Fruit fly (Drosophila melanogaster) whole organism, embryonic: Measurements from ENCODE around the gene Pgant35A.

ENCODE experiments used
- Atf-2 ChIP-seq: fragments of 200-800 bp; sonication (Bioruptor generic); optimal IDR thresholded peaks from 2 replicates; lab custom pipeline; 2016; ENCODE audit warnings: missing biosample characterization, missing genetic modification characterization
- Atf6 ChIP-seq: fragments of 200-800 bp; sonication (Bioruptor generic); IDR thresholded peaks from 2 replicates; pipeline ENCODE4 v1.3.6; 2022; ENCODE audit warnings: missing biosample characterization, missing genetic modification characterization
- Blimp-1 ChIP-seq: fragments of 200-800 bp; sonication (Bioruptor generic); optimal IDR thresholded peaks from 3 replicates; lab custom pipeline; 2018; ENCODE audit warnings: missing biosample characterization, missing genetic modification characterization, mild to moderate bottlenecking, moderate library complexity, missing genetic modification reagents
- CG10321 ChIP-seq: fragments of 200-800 bp; sonication (Bioruptor generic); IDR thresholded peaks from 2 replicates; pipeline ENCODE4 v1.3.6; 2022; ENCODE audit warnings: missing biosample characterization, missing genetic modification characterization
- CG11398 ChIP-seq: fragments of 200-800 bp; sonication (Bioruptor generic); optimal IDR thresholded peaks from 2 replicates; lab custom pipeline; 2016; ENCODE audit warnings: missing biosample characterization, missing genetic modification characterization
- CG11560 ChIP-seq: fragments of 200-800 bp; sonication (Bioruptor generic); IDR thresholded peaks from 3 replicates; pipeline ENCODE4 v1.3.6; 2022; ENCODE audit warnings: missing biosample characterization, missing genetic modification characterization
- CG11696 ChIP-seq: fragments of 200-800 bp; sonication (Bioruptor generic); IDR thresholded peaks from 2 replicates; pipeline ENCODE4 v1.3.6; 2022; ENCODE audit warnings: missing biosample characterization, missing genetic modification characterization
- CG12071 ChIP-seq: fragments of 200-800 bp; sonication (Bioruptor generic); optimal IDR thresholded peaks from 3 replicates; lab custom pipeline; 2018; ENCODE audit warnings: missing biosample characterization, mild to moderate bottlenecking, missing genetic modification characterization
- CG12769 ChIP-seq: fragments of 200-800 bp; sonication (Bioruptor generic); optimal IDR thresholded peaks from 2 replicates; lab custom pipeline; 2019; ENCODE audit warnings: missing biosample characterization, mild to moderate bottlenecking, missing genetic modification characterization, moderate library complexity
- CG1647 ChIP-seq: fragments of 200-800 bp; sonication (Bioruptor generic); optimal IDR thresholded peaks from 3 replicates; lab custom pipeline; 2016; ENCODE audit warnings: missing biosample characterization, missing genetic modification characterization
- CG16815 ChIP-seq: fragments of 200-800 bp; sonication (Bioruptor generic); optimal IDR thresholded peaks from 3 replicates; lab custom pipeline; 2017; ENCODE audit warnings: missing biosample characterization, mild to moderate bottlenecking, missing genetic modification characterization
- CG18262 ChIP-seq: fragments of 200-800 bp; optimal IDR thresholded peaks from 3 replicates; lab custom pipeline; 2019; ENCODE audit warnings: missing biosample characterization, mild to moderate bottlenecking, missing genetic modification characterization, moderate library complexity
- CG2875 ChIP-seq: fragments of 200-800 bp; sonication (Bioruptor generic); optimal IDR thresholded peaks from 2 replicates; lab custom pipeline; 2017; ENCODE audit warnings: missing biosample characterization, mild to moderate bottlenecking, missing genetic modification characterization, missing genetic modification reagents
- CG3163 ChIP-seq: fragments of 200-800 bp; sonication (Bioruptor generic); optimal IDR thresholded peaks from 3 replicates; lab custom pipeline; 2016; ENCODE audit warnings: missing biosample characterization, missing genetic modification characterization
- CG3281 ChIP-seq: fragments of 200-800 bp; sonication (Bioruptor generic); optimal IDR thresholded peaks from 3 replicates; lab custom pipeline; 2017; ENCODE audit warnings: missing biosample characterization, mild to moderate bottlenecking, missing genetic modification characterization
- CG42726 ChIP-seq: fragments of 200-800 bp; sonication (Bioruptor generic); IDR thresholded peaks from 2 replicates; pipeline ENCODE4 v1.3.6; 2022; ENCODE audit warnings: missing biosample characterization, missing genetic modification characterization; ENCODE audit not compliant: partially characterized antibody
- CG6254 ChIP-seq: fragments of 200-800 bp; sonication (Bioruptor generic); optimal IDR thresholded peaks from 3 replicates; lab custom pipeline; 2017; ENCODE audit warnings: mild to moderate bottlenecking, missing biosample characterization, missing genetic modification reagents, missing genetic modification characterization
- CG6272 ChIP-seq: fragments of 200-800 bp; sonication (Bioruptor generic); IDR thresholded peaks from 2 replicates; pipeline ENCODE4 v1.3.6; 2022; ENCODE audit warnings: missing biosample characterization, missing genetic modification characterization
- CG6689 ChIP-seq: fragments of 200-800 bp; sonication (Bioruptor generic); IDR thresholded peaks from 2 replicates; pipeline ENCODE4 v1.3.6; 2022; ENCODE audit warnings: missing biosample characterization, missing genetic modification characterization
- CG7987 ChIP-seq: fragments of 200-800 bp; sonication (Bioruptor generic); optimal IDR thresholded peaks from 2 replicates; lab custom pipeline; 2018; ENCODE audit warnings: missing biosample characterization, mild to moderate bottlenecking, missing genetic modification characterization, moderate library complexity
- CG8944 ChIP-seq: fragments of 200-800 bp; sonication (Bioruptor generic); optimal IDR thresholded peaks from 3 replicates; lab custom pipeline; 2016; ENCODE audit warnings: missing biosample characterization, missing genetic modification characterization
- CG9797 ChIP-seq: fragments of 200-800 bp; sonication (Bioruptor generic); optimal IDR thresholded peaks from 3 replicates; lab custom pipeline; 2018; ENCODE audit warnings: missing biosample characterization, mild to moderate bottlenecking, missing genetic modification characterization
- CG9932 ChIP-seq: fragments of 200-800 bp; sonication (Bioruptor generic); IDR thresholded peaks from 2 replicates; pipeline ENCODE4 v1.3.6; 2022; ENCODE audit warnings: missing biosample characterization, missing genetic modification characterization
- D ChIP-seq, 2 experiments: fragments of 200-800 bp in 1 of 2; fragments of >200 bp in 1 of 2; sonication (Bioruptor generic) in 1 of 2; optimal IDR thresholded peaks; 2 replicates in 1 of 2; 3 replicates in 1 of 2; lab custom pipeline; 2017; ENCODE audit warnings: mild to moderate bottlenecking in 1 of 2, missing biosample characterization in 1 of 2, missing genetic modification characterization in 1 of 2, missing genetic modification reagents in 1 of 2
- Eip74EF ChIP-seq, 2 experiments: fragments of 200-800 bp in 1 of 2; fragments of >200 bp in 1 of 2; sonication (Bioruptor generic) in 1 of 2; optimal IDR thresholded peaks; 2 replicates each; lab custom pipeline; 2017 to 2019; ENCODE audit warnings: missing biosample characterization in 2 of 2, missing genetic modification characterization in 2 of 2, mild to moderate bottlenecking in 1 of 2, moderate library complexity in 1 of 2
- HLH3B ChIP-seq: fragments of 200-800 bp; sonication (Bioruptor generic); IDR thresholded peaks from 2 replicates; pipeline ENCODE4 v1.3.6; 2022; ENCODE audit warnings: missing biosample characterization, missing genetic modification characterization
- HLHmδ ChIP-seq: fragments of 200-800 bp; sonication (Bioruptor generic); optimal IDR thresholded peaks from 2 replicates; lab custom pipeline; 2018; ENCODE audit warnings: missing biosample characterization, mild to moderate bottlenecking, missing genetic modification characterization, moderate library complexity
- Hmr ChIP-seq: fragments of 200-800 bp; sonication (Bioruptor generic); optimal IDR thresholded peaks from 3 replicates; lab custom pipeline; 2017; ENCODE audit warnings: mild to moderate bottlenecking, missing biosample characterization, missing genetic modification reagents, missing genetic modification characterization
- NC2β ChIP-seq: fragments of 200-800 bp; sonication (Bioruptor generic); optimal IDR thresholded peaks from 2 replicates; lab custom pipeline; 2016; ENCODE audit warnings: missing biosample characterization, missing genetic modification characterization
- Ssrp ChIP-seq: fragments of 200-800 bp; sonication (Bioruptor generic); optimal IDR thresholded peaks from 2 replicates; lab custom pipeline; 2018; ENCODE audit warnings: missing biosample characterization, mild to moderate bottlenecking, missing genetic modification characterization, moderate library complexity
- abd-A ChIP-seq: fragments of 200-800 bp; sonication (Bioruptor generic); optimal IDR thresholded peaks from 3 replicates; lab custom pipeline; 2019; ENCODE audit warnings: missing biosample characterization, mild to moderate bottlenecking, missing genetic modification characterization, moderate library complexity
- ash1 ChIP-seq: fragments of 200-800 bp; sonication (Bioruptor generic); optimal IDR thresholded peaks from 2 replicates; lab custom pipeline; 2018; ENCODE audit warnings: missing biosample characterization, mild to moderate bottlenecking, missing genetic modification characterization
- br ChIP-seq: fragments of >200 bp; optimal IDR thresholded peaks from 2 replicates; lab custom pipeline; 2017
- btn ChIP-seq: fragments of 200-800 bp; sonication (Bioruptor generic); optimal IDR thresholded peaks from 2 replicates; lab custom pipeline; 2016; ENCODE audit warnings: missing biosample characterization, missing genetic modification characterization
- cad ChIP-seq: fragments of >200 bp; optimal IDR thresholded peaks from 2 replicates; lab custom pipeline; 2017; ENCODE audit warnings: missing biosample characterization, missing genetic modification characterization
- crp ChIP-seq, 2 experiments: fragments of 200-800 bp; sonication (Bioruptor generic); optimal IDR thresholded peaks; 2 replicates in 1 of 2; 3 replicates in 1 of 2; lab custom pipeline; 2017; ENCODE audit warnings: missing biosample characterization in 2 of 2, missing genetic modification characterization in 2 of 2, mild to moderate bottlenecking in 1 of 2, moderate library complexity in 1 of 2
- ftz-f1 ChIP-seq: fragments of 200-800 bp; sonication (Bioruptor generic); optimal IDR thresholded peaks from 2 replicates; lab custom pipeline; 2016; ENCODE audit warnings: missing biosample characterization, missing genetic modification characterization
- gsb ChIP-seq: fragments of 200-800 bp; sonication (Bioruptor generic); IDR thresholded peaks from 2 replicates; pipeline ENCODE4 v1.3.6; 2022; ENCODE audit warnings: missing biosample characterization, missing genetic modification characterization
- ham ChIP-seq: fragments of 200-800 bp; sonication (Bioruptor generic); IDR thresholded peaks from 2 replicates; pipeline ENCODE4 v1.3.6; 2022; ENCODE audit warnings: missing biosample characterization, missing genetic modification characterization
- kni ChIP-seq: fragments of 200-800 bp; sonication (Bioruptor generic); optimal IDR thresholded peaks from 3 replicates; lab custom pipeline; 2017; ENCODE audit warnings: mild to moderate bottlenecking, missing biosample characterization, missing genetic modification reagents, missing genetic modification characterization
- lab ChIP-seq: fragments of 200-800 bp; sonication (Bioruptor generic); optimal IDR thresholded peaks from 3 replicates; lab custom pipeline; 2017; ENCODE audit warnings: missing biosample characterization, missing genetic modification characterization, mild to moderate bottlenecking, moderate library complexity, missing genetic modification reagents
- lmd ChIP-seq: fragments of 200-800 bp; sonication (Bioruptor generic); IDR thresholded peaks from 2 replicates; pipeline ENCODE4 v1.3.6; 2022; ENCODE audit warnings: missing biosample characterization, missing genetic modification characterization
- nerfin-1 ChIP-seq: fragments of 200-800 bp; sonication (Bioruptor generic); optimal IDR thresholded peaks from 3 replicates; lab custom pipeline; 2019; ENCODE audit warnings: missing biosample characterization, mild to moderate bottlenecking, missing genetic modification characterization, moderate library complexity
- odd ChIP-seq: fragments of 200-800 bp; sonication (Bioruptor generic); optimal IDR thresholded peaks from 2 replicates; lab custom pipeline; 2017; ENCODE audit warnings: missing biosample characterization, mild to moderate bottlenecking, missing genetic modification characterization
- peb ChIP-seq: fragments of 200-800 bp; sonication (Bioruptor generic); IDR thresholded peaks from 2 replicates; pipeline ENCODE4 v1.3.6; 2022; ENCODE audit warnings: missing biosample characterization, missing genetic modification characterization
- phol ChIP-seq: fragments of 200-800 bp; sonication (Bioruptor generic); optimal IDR thresholded peaks from 3 replicates; lab custom pipeline; 2018; ENCODE audit warnings: missing biosample characterization, mild to moderate bottlenecking, missing genetic modification characterization, moderate library complexity
- psq ChIP-seq: fragments of 200-800 bp; sonication (Bioruptor generic); optimal IDR thresholded peaks from 2 replicates; lab custom pipeline; 2017; ENCODE audit warnings: missing biosample characterization, missing genetic modification characterization
- slou ChIP-seq: fragments of 200-800 bp; sonication (Bioruptor generic); optimal IDR thresholded peaks from 3 replicates; lab custom pipeline; 2016; ENCODE audit warnings: missing biosample characterization, missing genetic modification characterization
- ssp ChIP-seq: fragments of 200-800 bp; sonication (Bioruptor generic); IDR thresholded peaks from 2 replicates; pipeline ENCODE4 v1.3.6; 2022; ENCODE audit warnings: missing biosample characterization, missing genetic modification characterization
- tin ChIP-seq: fragments of 200-800 bp; sonication (Bioruptor generic); optimal IDR thresholded peaks from 3 replicates; lab custom pipeline; 2016; ENCODE audit warnings: missing biosample characterization, missing genetic modification characterization
- tx ChIP-seq: fragments of 200-800 bp; sonication (Bioruptor generic); optimal IDR thresholded peaks from 2 replicates; lab custom pipeline; 2016; ENCODE audit warnings: missing biosample characterization, missing genetic modification characterization

Pgant35A gene

DNA sequence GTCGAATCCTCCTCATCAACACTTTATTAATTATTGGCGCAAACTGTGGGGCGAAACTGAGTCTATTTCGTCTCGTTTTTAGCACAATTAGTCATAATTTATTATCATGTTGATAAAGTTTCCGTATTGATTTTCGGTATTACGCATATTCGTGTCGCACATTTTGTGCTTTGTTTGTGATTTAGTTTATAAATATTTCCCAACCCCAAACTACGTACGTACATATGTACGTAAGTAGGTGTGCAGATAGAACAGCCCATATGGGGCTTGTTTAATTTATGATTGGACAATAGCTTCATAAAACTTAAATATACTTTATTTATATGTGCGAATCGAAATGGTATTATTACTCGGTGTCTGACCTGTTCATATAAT is 36.0 kb downstream of the Pgant35A start (continued):
- TF ChIP-seq slou (GFP tag; lab: Kevin White, UChicago) = no peak
- no peak for TF ChIP-seq CG3281 (GFP tag; lab: Kevin White, UChicago)
- TF ChIP-seq gsb (GFP tag; lab: Robert Waterston, UW) = peak; percentile 24; the same call in 1 of the 2 replicates
- no peak for TF ChIP-seq HLH3B (GFP tag; lab: Robert Waterston, UW)
- TF ChIP-seq CG10321 (GFP tag; lab: Robert Waterston, UW) = 0 out of 2 replicates have a peak, but pooled peaks have one; percentile 31
- TF ChIP-seq btn (GFP tag; lab: Kevin White, UChicago) = no peak
- TF ChIP-seq Eip74EF (GFP tag; optimal IDR thresholded peaks at IDR 0.05; lab: Kevin White, UChicago) = no peak
- no peak for TF ChIP-seq HLHmδ
- TF ChIP-seq psq = no peak
- no peak for TF ChIP-seq CG3163 (GFP tag; lab: Kevin White, UChicago)
- no peak for TF ChIP-seq cad
- peak; percentile 21 for TF ChIP-seq Hmr (GFP tag; lab: Kevin White, UChicago)
- TF ChIP-seq peb (GFP tag; lab: Robert Waterston, UW) = no peak
- no peak for TF ChIP-seq nerfin-1 (tag; lab: Kevin White, UChicago)
- TF ChIP-seq CG6689 (GFP tag; lab: Robert Waterston, UW) = no peak
- TF ChIP-seq Blimp-1 (GFP tag; lab: Kevin White, UChicago) = no peak
- no peak for TF ChIP-seq crp (GFP tag; optimal IDR thresholded peaks at IDR 0.05; lab: Kevin White, UChicago)
- peak; percentile 69 for TF ChIP-seq CG12071
- TF ChIP-seq CG2875 (GFP tag; lab: Kevin White, UChicago) = peak; percentile 30
- no peak for TF ChIP-seq tx
- TF ChIP-seq CG9797 (GFP tag; lab: Kevin White, UChicago) = no peak
- no peak for TF ChIP-seq br (lab: Kevin White, UChicago)
- no peak for TF ChIP-seq CG11560 (tag; lab: Robert Waterston, UW)
- peak; percentile 31 for TF ChIP-seq CG7987
- TF ChIP-seq ham = no peak
- TF ChIP-seq abd-A (tag; lab: Kevin White, UChicago) = no peak
- peak; percentile 26 for TF ChIP-seq CG12769 (tag; lab: Kevin White, UChicago)
- TF ChIP-seq ssp (GFP tag; lab: Robert Waterston, UW) = no peak
- TF ChIP-seq CG8944 = no peak
- no peak for TF ChIP-seq NC2β (GFP tag; lab: Kevin White, UChicago)
- TF ChIP-seq Ssrp (tag; lab: Kevin White, UChicago) = no peak
- no peak for TF ChIP-seq odd
- TF ChIP-seq CG42726 (GFP tag; lab: Robert Waterston, UW) = no peak
- no peak for TF ChIP-seq lmd (GFP tag; lab: Robert Waterston, UW)
- peak; percentile 32; the same call in 1 of the 2 replicates for TF ChIP-seq CG9932 (GFP tag; lab: Robert Waterston, UW)
- TF ChIP-seq D (optimal IDR thresholded peaks at IDR 0.05; lab: Kevin White, UChicago) = no peak
- TF ChIP-seq D (GFP tag; optimal IDR thresholded peaks at IDR 0.05; lab: Kevin White, UChicago) = no peak
- TF ChIP-seq CG11696 = no peak
- TF ChIP-seq ftz-f1 = no peak
- TF ChIP-seq CG6254 (GFP tag; lab: Kevin White, UChicago) = no peak
- no peak for TF ChIP-seq tin (GFP tag; lab: Kevin White, UChicago)
- no peak for TF ChIP-seq Atf-2 (GFP tag; lab: Kevin White, UChicago)
- no peak for TF ChIP-seq CG18262 (tag; lab: Kevin White, UChicago)
- no peak for TF ChIP-seq phol (tag; lab: Kevin White, UChicago)
- no peak for TF ChIP-seq CG1647 (GFP tag; lab: Kevin White, UChicago)
- peak; percentile 51; the same call in 1 of the 2 replicates for TF ChIP-seq Atf6 (GFP tag; lab: Robert Waterston, UW)
- TF ChIP-seq CG6272 (GFP tag; lab: Robert Waterston, UW) = no peak
- TF ChIP-seq CG16815 (GFP tag; lab: Kevin White, UChicago) = no peak
- no peak for TF ChIP-seq CG11398 (GFP tag; lab: Kevin White, UChicago)
- TF ChIP-seq kni (GFP tag; lab: Kevin White, UChicago) = no peak
- peak; percentile 56 for TF ChIP-seq lab (GFP tag; lab: Kevin White, UChicago)
- TF ChIP-seq ash1 (GFP tag; lab: Kevin White, UChicago) = no peak
